Worm (Caenorhabditis elegans) whole organism, young adult: ENCODE measurements around the gene tnt-3.

Experiments
- B0261.1 ChIP-seq: sonication (generic microtip); optimal IDR thresholded peaks from 2 replicates; lab custom pipeline; 2016; ENCODE audit warnings: mild to moderate bottlenecking, missing genetic modification characterization, moderate library complexity, missing compliant biosample characterization
- cebp-1 ChIP-seq, 2 experiments: fragments of 200-800 bp in 1 of 2; sonication (Bioruptor generic) in 1 of 2; sonication (generic microtip) in 1 of 2; IDR thresholded peaks in 1 of 2; optimal IDR thresholded peaks in 1 of 2; 2 replicates each; pipeline versions ENCODE4 v1.3.6 to Lab custom; 2017 to 2022; ENCODE audit warnings: missing compliant biosample characterization in 2 of 2, missing genetic modification characterization in 2 of 2, mild to moderate bottlenecking in 1 of 2, missing genetic modification reagents in 1 of 2, moderate library complexity in 1 of 2

ce11 chrX:7977452-7977851 lies 32.6 kb upstream of the tnt-3 start:
- no peak for TF ChIP-seq B0261.1 (tag; lab: Kevin White, UChicago)
- no peak for TF ChIP-seq cebp-1 (GFP tag; IDR thresholded peaks at IDR 0.05; lab: Robert Waterston, UW)
- no peak for TF ChIP-seq cebp-1 (tag; optimal IDR thresholded peaks at IDR 0.05; lab: Kevin White, UChicago)
